Worm (Caenorhabditis elegans) whole organism, young adult: ENCODE data around the gene tra-3.

Source experiments
- B0336.3 ChIP-seq: fragments of 200-800 bp; sonication (Bioruptor generic); IDR thresholded peaks from 2 replicates; pipeline ENCODE4 v1.3.6; 2022; ENCODE audit warnings: missing genetic modification characterization, missing compliant biosample characterization
- attf-6 ChIP-seq: fragments of 200-800 bp; sonication (Bioruptor generic); IDR thresholded peaks from 2 replicates; pipeline ENCODE4 v1.3.6; 2022; ENCODE audit warnings: missing genetic modification reagents, missing genetic modification characterization, missing compliant biosample characterization
- ceh-100 ChIP-seq: fragments of 200-800 bp; sonication (Bioruptor generic); IDR thresholded peaks from 2 replicates; pipeline ENCODE4 v1.3.6; 2022; ENCODE audit warnings: missing genetic modification reagents, missing genetic modification characterization, missing compliant biosample characterization
- chd-7 ChIP-seq: sonication (generic microtip); optimal IDR thresholded peaks from 2 replicates; lab custom pipeline; 2016; ENCODE audit warnings: mild to moderate bottlenecking, missing genetic modification characterization, moderate library complexity, missing compliant biosample characterization
- egrh-3 ChIP-seq: fragments of 200-800 bp; sonication (Bioruptor generic); IDR thresholded peaks from 2 replicates; pipeline ENCODE4 v1.3.6; 2022; ENCODE audit warnings: missing genetic modification reagents, missing genetic modification characterization, missing compliant biosample characterization
- hmg-1.2 ChIP-seq: fragments of 200-800 bp; sonication (Bioruptor generic); IDR thresholded peaks from 2 replicates; pipeline ENCODE4 v1.3.6; 2022; ENCODE audit warnings: missing genetic modification reagents, missing genetic modification characterization, missing compliant biosample characterization
- lin-26 ChIP-seq: fragments of 200-800 bp; sonication (Bioruptor generic); IDR thresholded peaks from 2 replicates; pipeline ENCODE4 v1.3.6; 2022; ENCODE audit warnings: missing genetic modification reagents, missing genetic modification characterization, missing compliant biosample characterization
- mcd-1 ChIP-seq: fragments of 200-800 bp; sonication (Bioruptor generic); IDR thresholded peaks from 2 replicates; pipeline ENCODE4 v1.3.6; 2022; ENCODE audit warnings: missing genetic modification reagents, missing genetic modification characterization, missing compliant biosample characterization
- pbrm-1 ChIP-seq: fragments of 200-800 bp; sonication (Bioruptor generic); IDR thresholded peaks from 2 replicates; pipeline ENCODE4 v1.3.6; 2022; ENCODE audit warnings: missing genetic modification reagents, missing genetic modification characterization, missing compliant biosample characterization
- snpc-1.1 ChIP-seq: sonication (generic microtip); optimal IDR thresholded peaks from 2 replicates; lab custom pipeline; 2017; ENCODE audit warnings: missing genetic modification characterization, mild to moderate bottlenecking, missing compliant biosample characterization, antibody characterized with exemption, moderate library complexity, missing genotype, missing genetic modification reagents; ENCODE audit not compliant: insufficient read depth
- snpc-4 ChIP-seq, 5 experiments: fragments of 150-350 bp in 1 of 5; sonication (generic microtip) in 4 of 5; optimal IDR thresholded peaks; 2 replicates each; lab custom pipeline; 2014 to 2018; ENCODE audit warnings: missing genetic modification characterization in 5 of 5, missing biosample characterization in 3 of 5, antibody characterized with exemption in 2 of 5, mild to moderate bottlenecking in 2 of 5, missing compliant biosample characterization in 2 of 5, missing genotype in 2 of 5, moderate library complexity in 2 of 5, missing genetic modification reagents in 1 of 5

tra-3 gene

ce11 chrIV:14387766-14388553 lies 56.0 kb downstream of the tra-3 start:
- TF ChIP-seq ceh-100 (GFP tag; lab: Robert Waterston, UW) (peak; percentile 52), pbrm-1 (GFP tag; lab: Robert Waterston, UW) (peak; percentile 42; the same call in 1 of the 2 replicates), snpc-4 (GFP tag; optimal IDR thresholded peaks at IDR 0.05; lab: Kevin White, UChicago) (peak; percentile 65), snpc-4 (tag; optimal IDR thresholded peaks at IDR 0.05; lab: Kevin White, UChicago) (peak; percentile 23 to 93 (median 34)), mcd-1 (GFP tag; lab: Robert Waterston, UW) (no peak), lin-26 (GFP tag; lab: Robert Waterston, UW) (no peak), chd-7 (tag; lab: Kevin White, UChicago) (no peak), hmg-1.2 (GFP tag; lab: Robert Waterston, UW) (peak; percentile 75), attf-6 (peak; percentile 94), egrh-3 (GFP tag; lab: Robert Waterston, UW) (peak; percentile 37; the same call in 1 of the 2 replicates), snpc-1.1 (tag; lab: Kevin White, UChicago) (peak; percentile 48), B0336.3 (GFP tag; lab: Robert Waterston, UW) (no peak)
- TF ChIP-seq, all 124 proteins: peak for 7
